Worm (Caenorhabditis elegans): Measurements from ENCODE around the gene srbc-22.

Gene srbc-22

ce11 chrV:2185486-2185885, 28.6 kb downstream of the srbc-22 start:
- TF ChIP-seq blmp-1 (tag; optimal IDR thresholded peaks at IDR 0.05; ENCODE audit: insufficient read depth) (no peak), ztf-11 (tag; optimal IDR thresholded peaks at IDR 0.05) (no peak), nhr-129 (tag; optimal IDR thresholded peaks at IDR 0.05) (no peak), nhr-77 (tag; optimal IDR thresholded peaks at IDR 0.05) (no peak), elt-1 (tag; optimal IDR thresholded peaks at IDR 0.05) (no peak), sem-4 (tag; optimal IDR thresholded peaks at IDR 0.05) (no peak), lsy-2 (tag; optimal IDR thresholded peaks at IDR 0.05) (no peak), zag-1 (tag; optimal IDR thresholded peaks at IDR 0.05) (no peak), ceh-82 (tag; optimal IDR thresholded peaks at IDR 0.05) (no peak), mbf-1 (tag; optimal IDR thresholded peaks at IDR 0.05) (no peak), gmeb-1 (tag; optimal IDR thresholded peaks at IDR 0.05) (no peak), nhr-6 (tag; optimal IDR thresholded peaks at IDR 0.05) (no peak), nhr-21 (tag; optimal IDR thresholded peaks at IDR 0.05) (no peak), nhr-23 (tag; optimal IDR thresholded peaks at IDR 0.05) (no peak)

ce11 chrV:2187864-2188345, 31.0 kb downstream of the srbc-22 start, which contains the start of gene Y5H2B.3:
Y5H2B.3 (plus strand) TSS chrV:2188295.
- no peak for TF ChIP-seq nhr-129 (tag; optimal IDR thresholded peaks at IDR 0.05)
- TF ChIP-seq skn-1 (tag; optimal IDR thresholded peaks at IDR 0.05): no peak

- no peak for TF ChIP-seq sma-3 (GFP tag; optimal IDR thresholded peaks at IDR 0.05)
- no peak for TF ChIP-seq sem-4 (tag; optimal IDR thresholded peaks at IDR 0.05)
- no peak for TF ChIP-seq elt-3 (tag; optimal IDR thresholded peaks at IDR 0.05)
- no peak for TF ChIP-seq nhr-25 (tag; optimal IDR thresholded peaks at IDR 0.05)
- no peak for TF ChIP-seq C34F6.9 (tag; optimal IDR thresholded peaks at IDR 0.05)
- TF ChIP-seq unc-62 (GFP tag; optimal IDR thresholded peaks at IDR 0.05): no peak
- TF ChIP-seq elt-1 (tag; optimal IDR thresholded peaks at IDR 0.05): no peak
These were observed 33.5 kb downstream of the srbc-22 start for ce11 chrV:2190383-2190782.

- no peak for TF ChIP-seq crh-2 (tag; optimal IDR thresholded peaks at IDR 0.05)
- TF ChIP-seq mdl-1 (tag; optimal IDR thresholded peaks at IDR 0.05): no peak
- no peak for TF ChIP-seq nhr-6 (tag; optimal IDR thresholded peaks at IDR 0.05)
- no peak for TF ChIP-seq fos-1 (tag; optimal IDR thresholded peaks at IDR 0.05)
- no peak for TF ChIP-seq skn-1 (tag; optimal IDR thresholded peaks at IDR 0.05)
These were observed 34.2 kb downstream of the srbc-22 start, which contains the start of gene srbc-42 for ce11 chrV:2191122-2191521. srbc-42 (minus strand) TSS chrV:2191222.

- TF ChIP-seq gmeb-1 (tag; optimal IDR thresholded peaks at IDR 0.05) (peak; percentile 43), fos-1 (tag; optimal IDR thresholded peaks at IDR 0.05) (peak; percentile 15), sma-9 (GFP tag; optimal IDR thresholded peaks at IDR 0.05) (peak; percentile 32), sma-9 (tag; optimal IDR thresholded peaks at IDR 0.05) (no peak), crh-2 (tag; optimal IDR thresholded peaks at IDR 0.05) (peak; percentile 13), blmp-1 (tag; optimal IDR thresholded peaks at IDR 0.05; ENCODE audit: insufficient read depth) (no peak)
These were observed 35.2 kb downstream of the srbc-22 start, which contains the start of gene nhr-13 for ce11 chrV:2192117-2192516. nhr-13 (plus strand) TSS chrV:2192485.

ce11 chrV:2199594-2199993, 42.7 kb downstream of the srbc-22 start:
- no peak for TF ChIP-seq nhr-10 (tag; optimal IDR thresholded peaks at IDR 0.05)
- no peak for TF ChIP-seq ceh-16 (tag; optimal IDR thresholded peaks at IDR 0.05)
- TF ChIP-seq elt-3 (tag; optimal IDR thresholded peaks at IDR 0.05): no peak
- TF ChIP-seq Y55F3AM.14 (GFP tag; optimal IDR thresholded peaks at IDR 0.05): no peak
- TF ChIP-seq snpc-4 (tag; optimal IDR thresholded peaks at IDR 0.05): no peak
- no peak for TF ChIP-seq nhr-6 (tag; optimal IDR thresholded peaks at IDR 0.05)
- no peak for TF ChIP-seq mbf-1 (tag; optimal IDR thresholded peaks at IDR 0.05)
- TF ChIP-seq unc-62 (GFP tag; optimal IDR thresholded peaks at IDR 0.05): no peak
- TF ChIP-seq crh-2 (tag; optimal IDR thresholded peaks at IDR 0.05): no peak
- TF ChIP-seq gmeb-1 (tag; optimal IDR thresholded peaks at IDR 0.05): no peak
- TF ChIP-seq aly-2 (tag; optimal IDR thresholded peaks at IDR 0.05): no peak
- TF ChIP-seq unc-39 (tag; optimal IDR thresholded peaks at IDR 0.05): no peak
- no peak for TF ChIP-seq F13H6.1 (tag; optimal IDR thresholded peaks at IDR 0.05)
- TF ChIP-seq ama-1 (optimal IDR thresholded peaks at IDR 0.05): no peak
- no peak for TF ChIP-seq ztf-11 (tag; optimal IDR thresholded peaks at IDR 0.05)
- no peak for TF ChIP-seq nhr-77 (tag; optimal IDR thresholded peaks at IDR 0.05)
- no peak for TF ChIP-seq nhr-11 (tag; optimal IDR thresholded peaks at IDR 0.05)
- TF ChIP-seq nhr-237 (tag; optimal IDR thresholded peaks at IDR 0.05): no peak

Data from whole organism, L2 larva.